Comparison of ENCODE assay signal across 1 worm cellular context in the genomic region with DNA sequence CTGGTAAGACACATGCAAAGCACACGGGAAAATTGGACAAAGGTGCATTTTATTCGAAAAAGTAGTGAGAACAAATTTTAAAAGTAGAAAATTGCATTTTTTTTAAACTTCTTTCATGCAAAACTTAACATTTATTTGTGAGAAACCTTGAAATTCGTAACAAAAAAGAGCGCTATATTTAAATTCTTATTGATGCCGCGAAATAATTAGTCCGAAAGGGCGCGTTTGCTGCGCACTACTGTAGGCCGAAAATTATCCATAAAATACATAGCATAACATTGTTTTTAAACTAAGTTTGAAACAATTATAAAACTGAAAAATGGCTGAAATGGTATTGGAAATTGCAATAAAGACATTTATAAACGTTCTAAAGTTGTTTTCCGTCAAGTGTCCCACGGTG.
A peak's percentile ranks its signal among the peaks of the same experiment; 100 is the strongest.
TF ChIP-seq lines count a peak whose summit lies in the region.

No protein-coding gene starts in this region.

TF ChIP-seq in whole organism, L1 larva, 84 proteins besides CTCF, POLR2A, EP300 and RAD21 (continued from another document):
- TF ChIP-seq Y116A8C.19 (tag; optimal IDR thresholded peaks at IDR 0.05; lab: Kevin White, UChicago; ENCODE audit: borderline replicate concordance): no peak
- no peak for TF ChIP-seq nhr-28 (tag; optimal IDR thresholded peaks at IDR 0.05; lab: Kevin White, UChicago)
- TF ChIP-seq efl-3 (GFP tag; optimal IDR thresholded peaks at IDR 0.05; lab: Kevin White, UChicago): no peak
- no peak for TF ChIP-seq nhr-85 (tag; lab: Kevin White, UChicago)
- TF ChIP-seq efl-1 (optimal IDR thresholded peaks at IDR 0.05; lab: Kevin White, UChicago): peak; percentile 31
- peak; percentile 45 to 94 for TF ChIP-seq efl-1 (GFP tag; optimal IDR thresholded peaks at IDR 0.05 in 1 of 2; lab: Kevin White, UChicago)
- peak in 1 of 2 experiments; percentile 67 for TF ChIP-seq lin-35 (GFP tag; optimal IDR thresholded peaks at IDR 0.05; lab: Kevin White, UChicago)
- TF ChIP-seq egl-27 (tag; optimal IDR thresholded peaks at IDR 0.05; lab: Kevin White, UChicago): no peak
TF ChIP-seq in whole organism, L1 larva: peak in this region for 6.
